Worm (Caenorhabditis elegans): ENCODE measurements around the gene T11G6.4.

The T11G6.4 gene

DNA sequence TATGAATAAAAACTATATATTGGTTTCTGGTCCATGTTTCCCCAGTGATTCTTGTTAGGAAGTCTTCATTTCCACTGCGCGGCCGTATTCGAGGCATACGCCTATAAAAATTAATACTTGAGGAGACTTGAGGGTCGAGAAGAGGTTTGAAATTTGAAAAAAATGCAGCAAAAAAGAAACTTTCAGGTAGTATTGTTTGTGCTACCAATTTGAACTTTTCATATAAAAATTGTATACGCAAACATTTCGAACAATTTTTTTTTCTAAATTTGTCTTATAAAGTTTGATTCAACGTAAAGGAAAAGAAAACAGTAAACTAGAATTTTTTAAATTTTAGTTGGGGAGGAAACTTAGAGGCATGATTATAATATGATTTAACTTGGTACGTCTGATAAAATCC is at the start of gene T11G6.4:
Gene T11G6.4, minus strand, starts transcription at position 101 of the 400 bp plus-strand sequence.
- no peak for TF ChIP-seq F55B11.4 (tag; optimal IDR thresholded peaks at IDR 0.05; ENCODE audit: borderline replicate concordance, insufficient read depth)
- no peak for TF ChIP-seq F22D6.2 (tag; optimal IDR thresholded peaks at IDR 0.05)
- no peak for TF ChIP-seq B0019.2 (GFP tag; conservative IDR thresholded peaks at IDR 0.05)
- TF ChIP-seq ztf-3 (GFP tag; optimal IDR thresholded peaks at IDR 0.05), result no peak
- no peak for TF ChIP-seq pbrm-1 (GFP tag; IDR thresholded peaks at IDR 0.05)
- TF ChIP-seq nhr-179 (tag; optimal IDR thresholded peaks at IDR 0.05), result no peak
- TF ChIP-seq unc-130 (GFP tag; optimal IDR thresholded peaks at IDR 0.05), result no peak
- no peak for TF ChIP-seq sdz-38 (tag; optimal IDR thresholded peaks at IDR 0.05)
- TF ChIP-seq lin-26 (GFP tag; IDR thresholded peaks at IDR 0.05), result no peak
- no peak for TF ChIP-seq attf-3 (GFP tag; conservative IDR thresholded peaks at IDR 0.05)

DNA sequence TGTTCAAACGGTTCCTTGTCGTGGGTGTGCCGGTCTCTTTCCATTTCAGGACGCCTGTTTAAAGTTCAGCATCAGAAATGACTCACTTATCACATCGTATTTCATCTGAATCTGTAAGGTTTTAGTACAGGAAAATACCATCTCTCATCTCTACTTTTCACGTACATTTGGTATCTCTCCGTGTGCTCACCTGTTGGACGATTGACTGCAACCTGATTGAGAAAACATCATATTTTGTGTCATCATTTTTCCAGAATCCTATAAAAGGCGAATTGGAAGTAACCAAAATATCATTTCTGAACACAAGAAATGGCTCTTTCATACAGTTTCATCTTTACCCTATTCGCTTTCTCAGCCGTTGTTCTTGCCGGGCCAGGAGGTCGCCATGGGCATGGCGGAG is 48.4 kb upstream of the T11G6.4 start, which contains the start of gene srlf-30:
Gene srlf-30, plus strand, starts transcription at position 301 of the 400 bp plus-strand sequence.
- TF ChIP-seq egrh-3 (GFP tag; IDR thresholded peaks at IDR 0.05) (no peak), fkh-3 (tag; optimal IDR thresholded peaks at IDR 0.05) (no peak), mcd-1 (GFP tag; IDR thresholded peaks at IDR 0.05) (no peak), nfyb-1 (GFP tag; IDR thresholded peaks at IDR 0.05) (no peak)

DNA sequence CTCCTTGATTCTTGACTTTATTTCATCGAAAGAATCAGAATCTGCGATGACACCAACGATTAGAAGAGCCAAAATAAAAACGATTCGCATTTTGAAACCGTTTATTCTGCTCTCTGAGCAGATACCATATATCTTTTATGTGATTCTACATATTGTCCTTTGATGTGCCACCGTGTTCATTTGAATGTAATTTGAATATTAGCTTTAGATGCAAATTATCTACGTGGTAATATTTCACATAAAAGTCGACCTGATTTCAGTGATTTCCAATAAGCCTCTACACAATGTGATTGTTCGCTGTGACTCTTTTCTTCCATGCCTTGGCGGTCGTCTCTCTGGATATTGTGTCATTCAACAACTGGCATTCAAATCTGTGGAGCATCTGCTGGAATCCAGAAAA is 47.4 kb upstream of the T11G6.4 start, which contains the start of the genes F13E9.9 and F13E9.19:
Gene F13E9.9, minus strand, starts transcription at position 101 of the 400 bp plus-strand sequence.
Gene F13E9.19, plus strand, starts transcription at position 316 of the 400 bp plus-strand sequence.
- no peak for TF ChIP-seq madf-6 (GFP tag; IDR thresholded peaks at IDR 0.05)
- no peak for TF ChIP-seq B0261.1 (tag; optimal IDR thresholded peaks at IDR 0.05)
- TF ChIP-seq ztf-22 (GFP tag; optimal IDR thresholded peaks at IDR 0.05), result no peak
- no peak for TF ChIP-seq let-526 (GFP tag; IDR thresholded peaks at IDR 0.05)
- TF ChIP-seq lsl-1 (GFP tag; optimal IDR thresholded peaks at IDR 0.05), result no peak
- TF ChIP-seq ceh-27 (GFP tag; optimal IDR thresholded peaks at IDR 0.05), result no peak
- TF ChIP-seq unc-62 (GFP tag; optimal IDR thresholded peaks at IDR 0.05), result no peak
- no peak for TF ChIP-seq F52B5.7 (tag; optimal IDR thresholded peaks at IDR 0.05)
- TF ChIP-seq cebp-1 (GFP tag; IDR thresholded peaks at IDR 0.05), result no peak
- TF ChIP-seq cebp-1 (tag; optimal IDR thresholded peaks at IDR 0.05), result no peak
- TF ChIP-seq snpc-4 (GFP tag; optimal IDR thresholded peaks at IDR 0.05), result no peak
- no peak for TF ChIP-seq snpc-4 (tag; optimal IDR thresholded peaks at IDR 0.05)
- TF ChIP-seq nfya-1 (tag; optimal IDR thresholded peaks at IDR 0.05; ENCODE audit: borderline replicate concordance, insufficient read depth), result no peak
- TF ChIP-seq madf-10 (tag; optimal IDR thresholded peaks at IDR 0.05), result no peak
- no peak for TF ChIP-seq bed-2 (GFP tag; IDR thresholded peaks at IDR 0.05)
- no peak for TF ChIP-seq F33H1.4 (GFP tag; IDR thresholded peaks at IDR 0.05)
- no peak for TF ChIP-seq F57A8.1 (GFP tag; optimal IDR thresholded peaks at IDR 0.05)
- TF ChIP-seq pbrm-1 (GFP tag; IDR thresholded peaks at IDR 0.05), result no peak
- TF ChIP-seq mcd-1 (GFP tag; IDR thresholded peaks at IDR 0.05), result no peak

DNA sequence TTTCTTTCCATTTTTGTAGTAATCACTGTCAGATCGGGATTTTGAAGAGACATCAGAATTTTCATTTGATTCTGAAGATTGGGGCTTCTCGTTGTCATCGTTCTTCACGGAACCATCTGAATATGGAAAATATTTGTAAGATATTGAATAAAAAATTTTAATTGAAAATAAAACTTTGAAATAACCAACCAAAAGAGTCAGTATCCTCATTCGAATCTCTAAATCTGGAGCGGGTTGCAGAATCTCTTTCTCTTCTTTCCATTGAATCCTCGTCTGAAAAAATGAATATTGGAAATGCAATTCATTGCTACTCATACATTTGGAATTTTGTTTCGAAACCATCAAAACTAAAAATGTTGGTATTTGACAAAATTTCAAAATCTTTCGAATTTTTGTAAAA is 46.4 kb upstream of the T11G6.4 start:
- no peak for TF ChIP-seq T26A5.8 (tag; optimal IDR thresholded peaks at IDR 0.05)
- TF ChIP-seq xnd-1 (tag; optimal IDR thresholded peaks at IDR 0.05), result no peak
- TF ChIP-seq aptf-2 (GFP tag; conservative IDR thresholded peaks at IDR 0.05), result no peak
- no peak for TF ChIP-seq bed-2 (GFP tag; IDR thresholded peaks at IDR 0.05)
- TF ChIP-seq ztf-18 (tag; optimal IDR thresholded peaks at IDR 0.05), result no peak
- TF ChIP-seq snpc-1.3 (tag; optimal IDR thresholded peaks at IDR 0.05; ENCODE audit: insufficient read depth), result no peak
- TF ChIP-seq zfh-2 (GFP tag; conservative IDR thresholded peaks at IDR 0.05), result no peak
- TF ChIP-seq ceh-27 (GFP tag; optimal IDR thresholded peaks at IDR 0.05), result no peak
- TF ChIP-seq nhr-80 (tag; optimal IDR thresholded peaks at IDR 0.05), result no peak
- TF ChIP-seq mxl-1 (tag; optimal IDR thresholded peaks at IDR 0.05), result no peak
